Worm (Caenorhabditis elegans) whole organism, L2 larva: ENCODE data around the gene abt-4.

Source experiments
- C34F6.9 ChIP-seq: fragments of 150-350 bp; optimal IDR thresholded peaks from 2 replicates; lab custom pipeline; 2014; ENCODE audit warnings: missing biosample characterization, missing genetic modification characterization
- F13H6.1 ChIP-seq: sonication (generic microtip); optimal IDR thresholded peaks from 2 replicates; lab custom pipeline; 2016; ENCODE audit warnings: missing genetic modification characterization, missing compliant biosample characterization
- Y55F3AM.14 ChIP-seq: fragments of 200-800 bp; sonication (Bioruptor generic); optimal IDR thresholded peaks from 2 replicates; lab custom pipeline; 2018; ENCODE audit warnings: mild to moderate bottlenecking, missing genetic modification characterization, missing compliant biosample characterization
- ZK546.5 ChIP-seq: sonication (generic microtip); optimal IDR thresholded peaks from 2 replicates; lab custom pipeline; 2017; ENCODE audit warnings: missing biosample characterization, missing genetic modification characterization
- aly-2 ChIP-seq: fragments of 150-350 bp; optimal IDR thresholded peaks from 2 replicates; lab custom pipeline; 2014; ENCODE audit warnings: missing biosample characterization, missing genetic modification characterization
- blmp-1 ChIP-seq: sonication (generic microtip); optimal IDR thresholded peaks from 2 replicates; lab custom pipeline; 2017; ENCODE audit warnings: missing genetic modification characterization, mild to moderate bottlenecking, missing compliant biosample characterization, antibody characterized with exemption, moderate library complexity; ENCODE audit not compliant: insufficient read depth
- elt-3 ChIP-seq: sonication (generic microtip); optimal IDR thresholded peaks from 2 replicates; lab custom pipeline; 2017; ENCODE audit warnings: missing biosample characterization, missing genetic modification characterization
- lsy-2 ChIP-seq, 2 experiments: fragments of 150-350 bp in 1 of 2; sonication (generic microtip) in 1 of 2; optimal IDR thresholded peaks; 2 replicates each; lab custom pipeline; 2014 to 2017; ENCODE audit warnings: missing biosample characterization in 2 of 2, missing genetic modification characterization in 2 of 2
- mab-5 ChIP-seq: fragments of 150-350 bp; optimal IDR thresholded peaks from 2 replicates; lab custom pipeline; 2014; ENCODE audit warnings: missing biosample characterization, missing genetic modification characterization
- nhr-129 ChIP-seq: fragments of 150-350 bp; optimal IDR thresholded peaks from 2 replicates; lab custom pipeline; 2014; ENCODE audit warnings: missing biosample characterization, missing genetic modification characterization
- nhr-23 ChIP-seq: fragments of 150-350 bp; optimal IDR thresholded peaks from 2 replicates; lab custom pipeline; 2014; ENCODE audit warnings: missing biosample characterization, missing genetic modification reagents, missing genetic modification characterization
- nhr-6 ChIP-seq: fragments of 150-350 bp; optimal IDR thresholded peaks from 2 replicates; lab custom pipeline; 2014; ENCODE audit warnings: missing biosample characterization, missing genetic modification characterization
- peb-1 ChIP-seq: fragments of 150-350 bp; optimal IDR thresholded peaks from 2 replicates; lab custom pipeline; 2014; ENCODE audit warnings: missing biosample characterization, missing genetic modification characterization
- sem-4 ChIP-seq: fragments of 150-350 bp; optimal IDR thresholded peaks from 2 replicates; lab custom pipeline; 2014; ENCODE audit warnings: missing biosample characterization, missing genetic modification reagents, missing genetic modification characterization
- sma-9 ChIP-seq, 2 experiments: fragments of 150-350 bp in 1 of 2; sonication (generic microtip) in 1 of 2; optimal IDR thresholded peaks; 2 replicates each; lab custom pipeline; 2014 to 2016; ENCODE audit warnings: missing genetic modification characterization in 2 of 2, mild to moderate bottlenecking in 1 of 2, missing biosample characterization in 1 of 2, missing compliant biosample characterization in 1 of 2, missing genetic modification reagents in 1 of 2, moderate library complexity in 1 of 2
- unc-39 ChIP-seq: fragments of 150-350 bp; optimal IDR thresholded peaks from 2 replicates; lab custom pipeline; 2014; ENCODE audit warnings: missing biosample characterization, missing genetic modification characterization
- unc-55 ChIP-seq: fragments of 150-350 bp; sonication (generic microtip); optimal IDR thresholded peaks from 3 replicates; lab custom pipeline; 2014; ENCODE audit warnings: missing biosample characterization, missing genetic modification reagents, missing genetic modification characterization
- zag-1 ChIP-seq: fragments of 150-350 bp; optimal IDR thresholded peaks from 2 replicates; lab custom pipeline; 2014; ENCODE audit warnings: missing biosample characterization, missing genetic modification characterization
- ztf-11 ChIP-seq: sonication (generic microtip); optimal IDR thresholded peaks from 2 replicates; lab custom pipeline; 2017; ENCODE audit warnings: missing biosample characterization, missing genetic modification characterization
- ztf-4 ChIP-seq: fragments of 150-350 bp; optimal IDR thresholded peaks from 2 replicates; lab custom pipeline; 2014; ENCODE audit warnings: missing biosample characterization, missing genetic modification characterization

The abt-4 gene

ce11 chrV:283953-284352, 46.6 kb downstream of the abt-4 start:
- no peak for TF ChIP-seq ZK546.5 (tag; lab: Kevin White, UChicago)
- TF ChIP-seq aly-2 (tag; lab: Kevin White, UChicago) = no peak
- TF ChIP-seq mab-5 (tag; lab: Kevin White, UChicago) = no peak
- TF ChIP-seq sem-4 (tag; lab: Kevin White, UChicago) = no peak
- no peak for TF ChIP-seq nhr-23

- no peak for TF ChIP-seq ztf-11
- no peak for TF ChIP-seq sem-4 (tag; lab: Kevin White, UChicago)
- TF ChIP-seq blmp-1 (tag; lab: Kevin White, UChicago) = no peak
- TF ChIP-seq Y55F3AM.14 (GFP tag; lab: Kevin White, UChicago) = no peak
- TF ChIP-seq, all 48 proteins: peak for 0
Measured at ce11 chrV:281616-282015, 48.9 kb downstream of the abt-4 start, which contains the start of gene npr-5. Gene npr-5 (minus strand): TSS chrV:281716.

ce11 chrV:281111-281510, 49.4 kb downstream of the abt-4 start:
- peak in 1 of 2 experiments; percentile 27 for TF ChIP-seq lsy-2 (tag; optimal IDR thresholded peaks at IDR 0.05; lab: Kevin White, UChicago)
- TF ChIP-seq nhr-129 (tag; lab: Kevin White, UChicago) = peak; percentile 53
- peak; percentile 37 for TF ChIP-seq sma-9 (GFP tag; optimal IDR thresholded peaks at IDR 0.05; lab: Kevin White, UChicago)
- TF ChIP-seq sma-9 (tag; optimal IDR thresholded peaks at IDR 0.05; lab: Kevin White, UChicago) = no peak
- TF ChIP-seq unc-39 = no peak
- TF ChIP-seq unc-55 (GFP tag; lab: Kevin White, UChicago) = no peak
- TF ChIP-seq C34F6.9 = peak; percentile 44
- no peak for TF ChIP-seq ztf-4 (tag; lab: Kevin White, UChicago)
- TF ChIP-seq zag-1 (tag; lab: Kevin White, UChicago) = no peak
- TF ChIP-seq elt-3 (tag; lab: Kevin White, UChicago) = no peak
- peak; percentile 67 for TF ChIP-seq F13H6.1 (tag; lab: Kevin White, UChicago)
- TF ChIP-seq peb-1 (tag; lab: Kevin White, UChicago) = no peak
- no peak for TF ChIP-seq nhr-6
